Fruit fly (Drosophila melanogaster) whole organism, embryonic: ENCODE results near the gene CG31706.

Experiments used
- Bteb2 ChIP-seq: fragments of 200-800 bp; sonication (Bioruptor generic); optimal IDR thresholded peaks from 2 replicates; lab custom pipeline; 2016; ENCODE audit warnings: missing biosample characterization, missing genetic modification characterization
- CG10543 ChIP-seq: fragments of 200-800 bp; sonication (Bioruptor generic); optimal IDR thresholded peaks from 3 replicates; lab custom pipeline; 2017; ENCODE audit warnings: missing biosample characterization, mild to moderate bottlenecking, missing genetic modification characterization, moderate library complexity
- CG10565 ChIP-seq: fragments of 200-800 bp; sonication (Bioruptor generic); optimal IDR thresholded peaks from 3 replicates; lab custom pipeline; 2016; ENCODE audit warnings: missing biosample characterization, mild to moderate bottlenecking, missing genetic modification characterization
- CG3281 ChIP-seq: fragments of 200-800 bp; sonication (Bioruptor generic); optimal IDR thresholded peaks from 3 replicates; lab custom pipeline; 2017; ENCODE audit warnings: missing biosample characterization, mild to moderate bottlenecking, missing genetic modification characterization
- CG7745 ChIP-seq: fragments of 200-800 bp; sonication (Bioruptor generic); optimal IDR thresholded peaks from 2 replicates; lab custom pipeline; 2018; ENCODE audit warnings: missing biosample characterization, mild to moderate bottlenecking, missing genetic modification characterization, moderate library complexity
- Dip3 ChIP-seq: fragments of 200-800 bp; sonication (Bioruptor generic); optimal IDR thresholded peaks from 3 replicates; lab custom pipeline; 2016; ENCODE audit warnings: missing biosample characterization, missing genetic modification characterization
- Med ChIP-seq: fragments of 200-800 bp; sonication (Bioruptor generic); peaks from one replicate; lab custom pipeline; 2016; ENCODE audit warnings: missing biosample characterization, missing genetic modification characterization, mild to moderate bottlenecking, inconsistent platforms, moderate library complexity
- bsh ChIP-seq, 2 experiments: fragments of 200-800 bp; sonication (Bioruptor generic); optimal IDR thresholded peaks; 2 replicates each; lab custom pipeline; 2017 to 2018; ENCODE audit warnings: mild to moderate bottlenecking in 2 of 2, missing biosample characterization in 2 of 2, missing genetic modification characterization in 2 of 2, moderate library complexity in 1 of 2
- croc ChIP-seq: fragments of 200-800 bp; sonication (Bioruptor generic); conservative IDR thresholded peaks from 3 replicates; pipeline ENCODE4 v1.3.6; 2022; ENCODE audit warnings: missing biosample characterization, missing genetic modification characterization
- dysf ChIP-seq: fragments of 200-800 bp; sonication (Bioruptor generic); IDR thresholded peaks from 3 replicates; pipeline ENCODE4 v1.3.6; 2022; ENCODE audit warnings: missing biosample characterization, missing genetic modification characterization
- mld ChIP-seq: fragments of 200-800 bp; sonication (Bioruptor generic); IDR thresholded peaks from 3 replicates; pipeline ENCODE4 v1.3.6; 2022; ENCODE audit warnings: missing biosample characterization, missing genetic modification characterization; ENCODE audit not compliant: partially characterized antibody
- repo ChIP-seq: fragments of 200-800 bp; sonication (Bioruptor generic); optimal IDR thresholded peaks from 2 replicates; lab custom pipeline; 2016; ENCODE audit warnings: missing biosample characterization, missing genetic modification characterization
- tap ChIP-seq: fragments of 200-800 bp; optimal IDR thresholded peaks from 3 replicates; lab custom pipeline; 2019; ENCODE audit warnings: missing biosample characterization, mild to moderate bottlenecking, missing genetic modification characterization, moderate library complexity
- usp ChIP-seq: fragments of >200 bp; optimal IDR thresholded peaks from 2 replicates; lab custom pipeline; 2017; ENCODE audit warnings: missing biosample characterization, missing genetic modification characterization

DNA sequence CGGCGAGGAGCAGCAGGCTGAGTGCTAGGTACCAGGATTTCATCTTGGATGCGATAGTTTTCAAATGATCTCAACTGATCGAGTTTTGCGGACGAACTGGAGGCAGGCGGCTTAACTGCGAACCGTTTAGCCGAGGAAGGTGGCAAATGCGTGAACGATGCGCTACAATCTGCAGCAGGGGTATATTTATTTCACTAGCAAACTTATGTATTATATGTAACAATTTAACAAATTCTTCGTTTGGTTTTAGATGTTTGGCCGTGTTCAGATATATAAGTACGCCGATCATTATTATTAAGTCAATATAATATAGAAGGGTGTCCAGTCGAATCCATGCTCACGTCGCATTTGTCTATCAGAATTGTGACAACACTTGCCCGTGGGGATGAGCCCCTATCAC lies at the start of gene CG31706:
- TF ChIP-seq croc (GFP tag; lab: Robert Waterston, UW), result no peak
- TF ChIP-seq CG7745 (tag; lab: Kevin White, UChicago), result no peak
- no peak for TF ChIP-seq mld
- TF ChIP-seq repo (GFP tag; lab: Kevin White, UChicago), result no peak
- no peak for TF ChIP-seq CG3281 (GFP tag; lab: Kevin White, UChicago)
- TF ChIP-seq Dip3 (GFP tag; lab: Kevin White, UChicago), result no peak
- no peak for TF ChIP-seq Med (GFP tag; lab: Kevin White, UChicago)
- TF ChIP-seq tap (tag; lab: Kevin White, UChicago), result no peak
- TF ChIP-seq Bteb2, result no peak
- TF ChIP-seq usp (GFP tag; lab: Kevin White, UChicago), result no peak
- TF ChIP-seq CG10543 (GFP tag; lab: Kevin White, UChicago), result no peak
- TF ChIP-seq dysf (GFP tag; lab: Robert Waterston, UW), result no peak
- no peak for TF ChIP-seq bsh (GFP tag; optimal IDR thresholded peaks at IDR 0.05; lab: Kevin White, UChicago)
- no peak for TF ChIP-seq CG10565 (GFP tag; lab: Kevin White, UChicago)
